Worm (Caenorhabditis elegans) whole organism, late embryonic: ENCODE measurements around the gene try-14.

ENCODE experiments used
- C08G9.2 ChIP-seq: sonication (generic microtip); optimal IDR thresholded peaks from 2 replicates; lab custom pipeline; 2016; ENCODE audit warnings: mild to moderate bottlenecking, missing genetic modification characterization, moderate library complexity, missing compliant biosample characterization
- F13H6.1 ChIP-seq: sonication (generic microtip); optimal IDR thresholded peaks from 2 replicates; lab custom pipeline; 2016; ENCODE audit warnings: missing genetic modification characterization, missing compliant biosample characterization
- K02D7.2 ChIP-seq: sonication (generic microtip); optimal IDR thresholded peaks from 2 replicates; lab custom pipeline; 2017; ENCODE audit warnings: mild to moderate bottlenecking, missing genetic modification characterization, missing compliant biosample characterization
- Y22D7AL.16 ChIP-seq: sonication (generic microtip); optimal IDR thresholded peaks from 2 replicates; lab custom pipeline; 2016; ENCODE audit warnings: missing genetic modification characterization, missing compliant biosample characterization
- ceh-14 ChIP-seq: sonication (generic microtip); optimal IDR thresholded peaks from 2 replicates; lab custom pipeline; 2016; ENCODE audit warnings: missing genotype, missing genetic modification characterization, missing compliant biosample characterization
- ceh-18 ChIP-seq: sonication (generic microtip); optimal IDR thresholded peaks from 2 replicates; lab custom pipeline; 2016; ENCODE audit warnings: missing genetic modification characterization, missing compliant biosample characterization
- ceh-2 ChIP-seq: sonication (generic microtip); optimal IDR thresholded peaks from 2 replicates; lab custom pipeline; 2016; ENCODE audit warnings: missing genotype, missing genetic modification characterization, missing compliant biosample characterization
- ceh-22 ChIP-seq: sonication (generic microtip); optimal IDR thresholded peaks from 2 replicates; lab custom pipeline; 2017; ENCODE audit warnings: missing biosample characterization, missing genetic modification characterization
- ceh-24 ChIP-seq: sonication (generic microtip); optimal IDR thresholded peaks from 2 replicates; lab custom pipeline; 2016; ENCODE audit warnings: mild to moderate bottlenecking, missing genetic modification characterization, missing compliant biosample characterization
- ceh-31 ChIP-seq: sonication (generic microtip); optimal IDR thresholded peaks from 2 replicates; lab custom pipeline; 2016; ENCODE audit warnings: missing genetic modification characterization, missing compliant biosample characterization
- ceh-34 ChIP-seq: sonication (generic microtip); optimal IDR thresholded peaks from 2 replicates; lab custom pipeline; 2016; ENCODE audit warnings: mild to moderate bottlenecking, missing genetic modification characterization, missing compliant biosample characterization
- ceh-6 ChIP-seq: fragments of 200-800 bp; sonication (Bioruptor generic); optimal IDR thresholded peaks from 2 replicates; lab custom pipeline; 2018; ENCODE audit warnings: mild to moderate bottlenecking, missing genetic modification characterization, missing compliant biosample characterization
- ceh-9 ChIP-seq: sonication (generic microtip); optimal IDR thresholded peaks from 2 replicates; lab custom pipeline; 2016; ENCODE audit warnings: mild to moderate bottlenecking, missing genetic modification characterization, inconsistent platforms, missing compliant biosample characterization
- che-1 ChIP-seq: sonication (generic microtip); optimal IDR thresholded peaks from 2 replicates; lab custom pipeline; 2016; ENCODE audit warnings: mild to moderate bottlenecking, missing genetic modification characterization, missing compliant biosample characterization
- elt-2 ChIP-seq: sonication (generic microtip); optimal IDR thresholded peaks from 2 replicates; lab custom pipeline; 2016; ENCODE audit warnings: missing genetic modification reagents, missing genetic modification characterization, missing compliant biosample characterization
- eyg-1 ChIP-seq: sonication (generic microtip); optimal IDR thresholded peaks from 2 replicates; lab custom pipeline; 2016; ENCODE audit warnings: missing genotype, missing genetic modification characterization, missing compliant biosample characterization
- fax-1 ChIP-seq: sonication (generic microtip); optimal IDR thresholded peaks from 2 replicates; lab custom pipeline; 2016; ENCODE audit warnings: missing genotype, missing genetic modification characterization, missing compliant biosample characterization
- hlh-6 ChIP-seq: sonication (generic microtip); optimal IDR thresholded peaks from 2 replicates; lab custom pipeline; 2016; ENCODE audit warnings: missing genotype, missing genetic modification characterization, missing compliant biosample characterization
- lim-6 ChIP-seq: sonication (generic microtip); optimal IDR thresholded peaks from 2 replicates; lab custom pipeline; 2016; ENCODE audit warnings: missing genetic modification characterization, missing compliant biosample characterization
- madf-2 ChIP-seq: sonication (generic microtip); optimal IDR thresholded peaks from 2 replicates; lab custom pipeline; 2017; ENCODE audit warnings: missing genetic modification characterization, missing compliant biosample characterization
- mec-3 ChIP-seq: sonication (generic microtip); optimal IDR thresholded peaks from 2 replicates; lab custom pipeline; 2016; ENCODE audit warnings: borderline replicate concordance, missing genetic modification characterization, missing compliant biosample characterization
- nfya-1 ChIP-seq: sonication (generic microtip); optimal IDR thresholded peaks from 2 replicates; lab custom pipeline; 2017; ENCODE audit warnings: missing genetic modification characterization, mild to moderate bottlenecking, missing compliant biosample characterization, antibody characterized with exemption, moderate library complexity
- nhr-232 ChIP-seq: sonication (generic microtip); optimal IDR thresholded peaks from 2 replicates; lab custom pipeline; 2016; ENCODE audit warnings: missing genetic modification characterization, missing compliant biosample characterization
- odd-2 ChIP-seq: sonication (generic microtip); optimal IDR thresholded peaks from 2 replicates; lab custom pipeline; 2017; ENCODE audit warnings: antibody characterized with exemption, mild to moderate bottlenecking, missing genetic modification characterization, missing compliant biosample characterization
- pat-9 ChIP-seq: fragments of 200-800 bp; sonication (Bioruptor generic); optimal IDR thresholded peaks from 2 replicates; lab custom pipeline; 2018; ENCODE audit warnings: mild to moderate bottlenecking, missing genetic modification characterization, moderate library complexity, missing compliant biosample characterization
- pha-2 ChIP-seq: sonication (generic microtip); optimal IDR thresholded peaks from 2 replicates; lab custom pipeline; 2017; ENCODE audit warnings: mild to moderate bottlenecking, missing genetic modification characterization, missing compliant biosample characterization
- pros-1 ChIP-seq: fragments of 150-350 bp; optimal IDR thresholded peaks from 2 replicates; lab custom pipeline; 2014; ENCODE audit warnings: missing biosample characterization, missing genetic modification reagents, missing genetic modification characterization
- ref-2 ChIP-seq: sonication (generic microtip); optimal IDR thresholded peaks from 2 replicates; lab custom pipeline; 2016; ENCODE audit warnings: missing genetic modification characterization, missing compliant biosample characterization
- rnt-1 ChIP-seq: sonication (generic microtip); optimal IDR thresholded peaks from 2 replicates; lab custom pipeline; 2016; ENCODE audit warnings: missing genetic modification characterization, missing compliant biosample characterization
- sdc-2 ChIP-seq: sonication (generic microtip); optimal IDR thresholded peaks from 2 replicates; lab custom pipeline; 2016; ENCODE audit warnings: missing genotype, missing genetic modification characterization, missing compliant biosample characterization
- sox-2 ChIP-seq: fragments of 200-800 bp; sonication (Bioruptor generic); IDR thresholded peaks from 2 replicates; pipeline ENCODE4 v1.3.6; 2022; ENCODE audit warnings: missing genetic modification reagents, missing genetic modification characterization, missing compliant biosample characterization
- sox-4 ChIP-seq: sonication (generic microtip); optimal IDR thresholded peaks from 2 replicates; lab custom pipeline; 2017; ENCODE audit warnings: mild to moderate bottlenecking, missing genetic modification characterization, inconsistent platforms, missing compliant biosample characterization
- tbx-2 ChIP-seq: sonication (generic microtip); optimal IDR thresholded peaks from 2 replicates; lab custom pipeline; 2016; ENCODE audit warnings: missing genetic modification characterization, missing compliant biosample characterization
- tbx-7 ChIP-seq: sonication (generic microtip); optimal IDR thresholded peaks from 2 replicates; lab custom pipeline; 2016; ENCODE audit warnings: missing genotype, missing genetic modification characterization, missing compliant biosample characterization
- unc-3 ChIP-seq, 2 experiments: fragments of 200-800 bp in 1 of 2; sonication (Bioruptor generic) in 1 of 2; sonication (generic microtip) in 1 of 2; conservative IDR thresholded peaks in 1 of 2; optimal IDR thresholded peaks in 1 of 2; 2 replicates each; pipeline versions ENCODE4 v1.3.6 to Lab custom; 2016 to 2022; ENCODE audit warnings: missing compliant biosample characterization in 2 of 2, missing genetic modification characterization in 2 of 2, missing genetic modification reagents in 1 of 2
- unc-42 ChIP-seq: sonication (generic microtip); optimal IDR thresholded peaks from 2 replicates; lab custom pipeline; 2016; ENCODE audit warnings: missing genotype, missing genetic modification characterization, missing compliant biosample characterization
- unc-86 ChIP-seq: sonication (generic microtip); optimal IDR thresholded peaks from 2 replicates; lab custom pipeline; 2016; ENCODE audit warnings: missing genetic modification characterization, missing compliant biosample characterization
- zip-5 ChIP-seq: sonication (generic microtip); optimal IDR thresholded peaks from 2 replicates; lab custom pipeline; 2016; ENCODE audit warnings: missing genetic modification characterization, missing compliant biosample characterization
- ztf-16 ChIP-seq: sonication (generic microtip); optimal IDR thresholded peaks from 2 replicates; lab custom pipeline; 2017; ENCODE audit warnings: missing genetic modification characterization, missing compliant biosample characterization

The try-14 gene

ce11 chrX:7536869-7537268, 41.5 kb upstream of the try-14 start:
- no peak for TF ChIP-seq ceh-34 (tag; lab: Kevin White, UChicago)
- no peak for TF ChIP-seq C08G9.2 (tag; lab: Kevin White, UChicago)
- TF ChIP-seq ceh-6 (GFP tag; lab: Kevin White, UChicago) = no peak
- no peak for TF ChIP-seq F13H6.1
- TF ChIP-seq pros-1 = no peak
- no peak for TF ChIP-seq tbx-2 (tag; lab: Kevin White, UChicago)
- no peak for TF ChIP-seq madf-2
- no peak for TF ChIP-seq unc-86 (tag; lab: Kevin White, UChicago)
- TF ChIP-seq ceh-22 (tag; lab: Kevin White, UChicago) = no peak
- no peak for TF ChIP-seq ceh-18 (tag; lab: Kevin White, UChicago)
- no peak for TF ChIP-seq ceh-2
- TF ChIP-seq ztf-16 = no peak
- TF ChIP-seq unc-3 (GFP tag; conservative IDR thresholded peaks at IDR 0.05; lab: Robert Waterston, UW) = no peak
- TF ChIP-seq unc-3 (tag; optimal IDR thresholded peaks at IDR 0.05; lab: Kevin White, UChicago) = no peak
- TF ChIP-seq hlh-6 (tag; lab: Kevin White, UChicago) = peak; percentile 43
- TF ChIP-seq ceh-9 (tag; lab: Kevin White, UChicago) = peak; percentile 19
- TF ChIP-seq, all 69 proteins: peak for 2

- TF ChIP-seq lim-6 (tag; lab: Kevin White, UChicago) (no peak), sox-4 (tag; lab: Kevin White, UChicago) (no peak), mec-3 (tag; lab: Kevin White, UChicago) (no peak), pha-2 (tag; lab: Kevin White, UChicago) (no peak), sox-2 (GFP tag; lab: Robert Waterston, UW) (no peak), tbx-7 (tag; lab: Kevin White, UChicago) (no peak), pat-9 (tag; lab: Kevin White, UChicago) (no peak), Y22D7AL.16 (tag; lab: Kevin White, UChicago) (no peak), unc-86 (tag; lab: Kevin White, UChicago) (no peak), ceh-14 (tag; lab: Kevin White, UChicago) (no peak), ref-2 (tag; lab: Kevin White, UChicago) (no peak), unc-3 (GFP tag; conservative IDR thresholded peaks at IDR 0.05; lab: Robert Waterston, UW) (no peak), unc-3 (tag; optimal IDR thresholded peaks at IDR 0.05; lab: Kevin White, UChicago) (no peak), zip-5 (tag; lab: Kevin White, UChicago) (no peak), madf-2 (no peak), elt-2 (tag; lab: Kevin White, UChicago) (no peak)
These were observed 39.1 kb upstream of the try-14 start for ce11 chrX:7534454-7534853.

- TF ChIP-seq ceh-22 (tag; lab: Kevin White, UChicago) = no peak
- TF ChIP-seq pha-2 (tag; lab: Kevin White, UChicago) = no peak
- TF ChIP-seq fax-1 (tag; lab: Kevin White, UChicago) = no peak
- no peak for TF ChIP-seq C08G9.2 (tag; lab: Kevin White, UChicago)
- TF ChIP-seq ceh-31 (tag; lab: Kevin White, UChicago) = no peak
- no peak for TF ChIP-seq ztf-16
- TF ChIP-seq che-1 = no peak
- no peak for TF ChIP-seq nfya-1 (tag; lab: Kevin White, UChicago)
- no peak for TF ChIP-seq rnt-1 (tag; lab: Kevin White, UChicago)
- TF ChIP-seq Y22D7AL.16 (tag; lab: Kevin White, UChicago) = no peak
- no peak for TF ChIP-seq ceh-24
- TF ChIP-seq ceh-2 = no peak
- TF ChIP-seq unc-42 = no peak
- no peak for TF ChIP-seq nhr-232 (tag; lab: Kevin White, UChicago)
- no peak for TF ChIP-seq eyg-1
- no peak for TF ChIP-seq pat-9 (tag; lab: Kevin White, UChicago)
- TF ChIP-seq sdc-2 (tag; lab: Kevin White, UChicago) = no peak
- no peak for TF ChIP-seq K02D7.2
- TF ChIP-seq lim-6 (tag; lab: Kevin White, UChicago) = no peak
- no peak for TF ChIP-seq odd-2 (tag; lab: Kevin White, UChicago)
These were observed 37.2 kb upstream of the try-14 start, which contains the start of gene ceh-14 for ce11 chrX:7532632-7533031. Gene ceh-14, minus strand, starts transcription at chrX:7532732.
